Fruit fly (Drosophila melanogaster) whole organism, prepupa: ENCODE data around the gene CycE.

ENCODE experiments used
- CG10631 ChIP-seq: fragments of 200-800 bp; sonication (Bioruptor generic); optimal IDR thresholded peaks from 2 replicates; lab custom pipeline; 2016; ENCODE audit warnings: missing biosample characterization, missing genetic modification characterization
- CG16779 ChIP-seq: fragments of 200-800 bp; sonication (Bioruptor generic); optimal IDR thresholded peaks from 3 replicates; lab custom pipeline; 2017; ENCODE audit warnings: missing biosample characterization, mild to moderate bottlenecking, missing genetic modification characterization
- CG4318 ChIP-seq: fragments of 200-800 bp; sonication (Bioruptor generic); optimal IDR thresholded peaks from 3 replicates; lab custom pipeline; 2017; ENCODE audit warnings: missing biosample characterization, mild to moderate bottlenecking, missing genetic modification characterization
- CG6854 ChIP-seq: fragments of 200-800 bp; sonication (Bioruptor generic); optimal IDR thresholded peaks from 2 replicates; lab custom pipeline; 2017; ENCODE audit warnings: missing biosample characterization, mild to moderate bottlenecking, missing genetic modification characterization
- Ets96B ChIP-seq: fragments of 200-800 bp; optimal IDR thresholded peaks from 2 replicates; lab custom pipeline; 2019; ENCODE audit warnings: missing biosample characterization, mild to moderate bottlenecking, missing genetic modification characterization, moderate library complexity
- OdsH ChIP-seq: fragments of 200-800 bp; sonication (Bioruptor generic); optimal IDR thresholded peaks from 3 replicates; lab custom pipeline; 2016; ENCODE audit warnings: missing biosample characterization, missing genetic modification characterization
- dsx ChIP-seq: fragments of 200-800 bp; optimal IDR thresholded peaks from 3 replicates; lab custom pipeline; 2019; ENCODE audit warnings: missing biosample characterization, mild to moderate bottlenecking, missing genetic modification characterization, moderate library complexity; ENCODE audit not compliant: poor library complexity, severe bottlenecking
- pdm3 ChIP-seq: fragments of 200-800 bp; sonication (Bioruptor generic); optimal IDR thresholded peaks from 3 replicates; lab custom pipeline; 2016; ENCODE audit warnings: missing biosample characterization, missing genetic modification characterization
- ss ChIP-seq, 2 experiments: fragments of 200-800 bp; sonication (Bioruptor generic); optimal IDR thresholded peaks; 2 replicates in 1 of 2; 3 replicates in 1 of 2; lab custom pipeline; 2017 to 2018; ENCODE audit warnings: mild to moderate bottlenecking in 2 of 2, missing biosample characterization in 2 of 2, missing genetic modification characterization in 2 of 2, moderate library complexity in 1 of 2

dm6 chr2L:15745036-15745854 lies 2.7 kb downstream of the CycE start:
- TF ChIP-seq OdsH (GFP tag; lab: Kevin White, UChicago) (no peak), CG6854 (GFP tag; lab: Kevin White, UChicago) (no peak), dsx (GFP tag; lab: Kevin White, UChicago) (peak; percentile 2), pdm3 (no peak), ss (GFP tag; optimal IDR thresholded peaks at IDR 0.05; lab: Kevin White, UChicago) (peak; percentile 11 to 21), CG16779 (tag; lab: Kevin White, UChicago) (no peak), CG4318 (GFP tag; lab: Kevin White, UChicago) (no peak), CG10631 (GFP tag; lab: Kevin White, UChicago) (no peak), Ets96B (no peak)
